Fruit fly (Drosophila melanogaster) whole organism, embryonic: ENCODE data around the gene Zpr1.

Experiments used
- Abd-B ChIP-seq: fragments of 200-800 bp; sonication (Bioruptor generic); optimal IDR thresholded peaks from 2 replicates; lab custom pipeline; 2018; ENCODE audit warnings: missing biosample characterization, mild to moderate bottlenecking, missing genetic modification characterization, moderate library complexity
- Ada2b ChIP-seq: fragments of 200-800 bp; sonication (Bioruptor generic); IDR thresholded peaks from 2 replicates; pipeline ENCODE4 v1.3.6; 2022; ENCODE audit warnings: missing biosample characterization, missing genetic modification characterization
- Asciz ChIP-seq: fragments of 200-800 bp; sonication (Bioruptor generic); optimal IDR thresholded peaks from 2 replicates; lab custom pipeline; 2017; ENCODE audit warnings: missing biosample characterization, mild to moderate bottlenecking, missing genetic modification characterization, missing genetic modification reagents
- CG10274 ChIP-seq: fragments of 200-800 bp; sonication (Bioruptor generic); optimal IDR thresholded peaks from 3 replicates; lab custom pipeline; 2017; ENCODE audit warnings: missing biosample characterization, mild to moderate bottlenecking, missing genetic modification characterization
- CG11504 ChIP-seq: fragments of 200-800 bp; sonication (Bioruptor generic); optimal IDR thresholded peaks from 3 replicates; lab custom pipeline; 2019; ENCODE audit warnings: missing biosample characterization, mild to moderate bottlenecking, missing genetic modification characterization, moderate library complexity
- CG12942 ChIP-seq: fragments of 200-800 bp; sonication (Bioruptor generic); optimal IDR thresholded peaks from 3 replicates; lab custom pipeline; 2016; ENCODE audit warnings: missing biosample characterization, missing genetic modification characterization
- CG13424 ChIP-seq: fragments of 200-800 bp; sonication (Bioruptor generic); optimal IDR thresholded peaks from 2 replicates; lab custom pipeline; 2019; ENCODE audit warnings: missing biosample characterization, mild to moderate bottlenecking, missing genetic modification characterization, moderate library complexity
- CG14710 ChIP-seq: fragments of 200-800 bp; sonication (Bioruptor generic); optimal IDR thresholded peaks from 3 replicates; lab custom pipeline; 2019; ENCODE audit warnings: missing biosample characterization, mild to moderate bottlenecking, missing genetic modification characterization, moderate library complexity
- CG15696 ChIP-seq: fragments of 200-800 bp; sonication (Bioruptor generic); optimal IDR thresholded peaks from 2 replicates; lab custom pipeline; 2019; ENCODE audit warnings: missing biosample characterization, mild to moderate bottlenecking, missing genetic modification characterization, moderate library complexity
- CG1603 ChIP-seq: fragments of 200-800 bp; sonication (Bioruptor generic); optimal IDR thresholded peaks from 2 replicates; lab custom pipeline; 2019; ENCODE audit warnings: missing biosample characterization, mild to moderate bottlenecking, missing genetic modification characterization, moderate library complexity
- CG16815 ChIP-seq: fragments of 200-800 bp; sonication (Bioruptor generic); optimal IDR thresholded peaks from 3 replicates; lab custom pipeline; 2017; ENCODE audit warnings: missing biosample characterization, mild to moderate bottlenecking, missing genetic modification characterization
- CG17612 ChIP-seq: fragments of 200-800 bp; sonication (Bioruptor generic); IDR thresholded peaks from 2 replicates; pipeline ENCODE4 v1.3.6; 2022; ENCODE audit warnings: missing biosample characterization, missing genetic modification characterization
- CG18764 ChIP-seq: fragments of 200-800 bp; sonication (Bioruptor generic); optimal IDR thresholded peaks from 3 replicates; lab custom pipeline; 2016; ENCODE audit warnings: missing biosample characterization, missing genetic modification characterization
- CG2712 ChIP-seq: fragments of 200-800 bp; optimal IDR thresholded peaks from 3 replicates; lab custom pipeline; 2019; ENCODE audit warnings: missing biosample characterization, mild to moderate bottlenecking, missing genetic modification characterization, moderate library complexity
- CG31388 ChIP-seq: fragments of 200-800 bp; sonication (Bioruptor generic); optimal IDR thresholded peaks from 2 replicates; lab custom pipeline; 2016; ENCODE audit warnings: missing biosample characterization, missing genetic modification characterization
- CG32772 ChIP-seq: fragments of 200-800 bp; sonication (Bioruptor generic); IDR thresholded peaks from 2 replicates; pipeline ENCODE4 v1.3.6; 2022; ENCODE audit warnings: missing biosample characterization, missing genetic modification characterization
- CG33213 ChIP-seq: fragments of 200-800 bp; sonication (Bioruptor generic); optimal IDR thresholded peaks from 3 replicates; lab custom pipeline; 2016; ENCODE audit warnings: missing biosample characterization, missing genetic modification characterization
- CG34422 ChIP-seq: fragments of 200-800 bp; sonication (Bioruptor generic); IDR thresholded peaks from 3 replicates; pipeline ENCODE4 v1.3.6; 2022; ENCODE audit warnings: missing biosample characterization, missing genetic modification characterization
- CG4328 ChIP-seq: fragments of 200-800 bp; sonication (Bioruptor generic); optimal IDR thresholded peaks from 3 replicates; lab custom pipeline; 2017; ENCODE audit warnings: missing biosample characterization, missing genetic modification reagents, missing genetic modification characterization
- CG4707 ChIP-seq: fragments of 200-800 bp; sonication (Bioruptor generic); optimal IDR thresholded peaks from 2 replicates; lab custom pipeline; 2018; ENCODE audit warnings: missing biosample characterization, mild to moderate bottlenecking, missing genetic modification characterization, moderate library complexity
- CG7372 ChIP-seq: fragments of 200-800 bp; sonication (Bioruptor generic); IDR thresholded peaks from 2 replicates; pipeline ENCODE4 v1.3.6; 2022; ENCODE audit warnings: missing biosample characterization, missing genetic modification characterization
- CG7839 ChIP-seq: fragments of 200-800 bp; sonication (Bioruptor generic); optimal IDR thresholded peaks from 3 replicates; lab custom pipeline; 2018; ENCODE audit warnings: missing biosample characterization, mild to moderate bottlenecking, missing genetic modification characterization, moderate library complexity
- CG7987 ChIP-seq: fragments of 200-800 bp; sonication (Bioruptor generic); optimal IDR thresholded peaks from 2 replicates; lab custom pipeline; 2018; ENCODE audit warnings: missing biosample characterization, mild to moderate bottlenecking, missing genetic modification characterization, moderate library complexity
- CG9609 ChIP-seq: fragments of 200-800 bp; sonication (Bioruptor generic); optimal IDR thresholded peaks from 3 replicates; lab custom pipeline; 2016; ENCODE audit warnings: missing biosample characterization, missing genetic modification characterization
- ERR ChIP-seq: fragments of 200-800 bp; sonication (Bioruptor generic); optimal IDR thresholded peaks from 2 replicates; lab custom pipeline; 2016; ENCODE audit warnings: missing biosample characterization, missing genetic modification characterization
- HLH54F ChIP-seq: fragments of 200-800 bp; sonication (Bioruptor generic); optimal IDR thresholded peaks from 3 replicates; lab custom pipeline; 2016; ENCODE audit warnings: missing biosample characterization, missing genetic modification characterization
- Kr ChIP-seq: fragments of 200-800 bp; sonication (Bioruptor generic); optimal IDR thresholded peaks from 2 replicates; lab custom pipeline; 2017; ENCODE audit warnings: missing biosample characterization, mild to moderate bottlenecking, missing genetic modification characterization
- MBD-R2 ChIP-seq: fragments of 200-800 bp; sonication (Bioruptor generic); IDR thresholded peaks from 2 replicates; pipeline ENCODE4 v1.3.6; 2022; ENCODE audit warnings: missing biosample characterization, missing genetic modification characterization
- Mad ChIP-seq: fragments of 200-800 bp; sonication (Bioruptor generic); optimal IDR thresholded peaks from 2 replicates; lab custom pipeline; 2016; ENCODE audit warnings: missing biosample characterization, missing genetic modification characterization
- Scr ChIP-seq: fragments of 200-800 bp; sonication (Bioruptor generic); IDR thresholded peaks from 2 replicates; pipeline ENCODE4 v1.3.6; 2022; ENCODE audit warnings: missing biosample characterization, missing genetic modification characterization; ENCODE audit not compliant: partially characterized antibody
- Sox100B ChIP-seq: fragments of 200-800 bp; sonication (Bioruptor generic); optimal IDR thresholded peaks from 3 replicates; lab custom pipeline; 2018; ENCODE audit warnings: missing biosample characterization, mild to moderate bottlenecking, missing genetic modification characterization
- Spps ChIP-seq: fragments of 200-800 bp; sonication (Bioruptor generic); optimal IDR thresholded peaks from 2 replicates; lab custom pipeline; 2018; ENCODE audit warnings: missing biosample characterization, mild to moderate bottlenecking, missing genetic modification characterization
- Xbp1 ChIP-seq: fragments of 200-800 bp; sonication (Bioruptor generic); optimal IDR thresholded peaks from 3 replicates; lab custom pipeline; 2016; ENCODE audit warnings: missing biosample characterization, mild to moderate bottlenecking, missing genetic modification characterization
- bcd ChIP-seq: fragments of 200-800 bp; sonication (Bioruptor generic); optimal IDR thresholded peaks from 2 replicates; lab custom pipeline; 2017; ENCODE audit warnings: missing biosample characterization, mild to moderate bottlenecking, missing genetic modification characterization
- cad ChIP-seq: fragments of >200 bp; optimal IDR thresholded peaks from 2 replicates; lab custom pipeline; 2017; ENCODE audit warnings: missing biosample characterization, missing genetic modification characterization
- cas ChIP-seq: fragments of 200-800 bp; sonication (Bioruptor generic); IDR thresholded peaks from 2 replicates; pipeline ENCODE4 v1.3.6; 2022; ENCODE audit warnings: missing biosample characterization, missing genetic modification characterization
- caup ChIP-seq: fragments of 200-800 bp; sonication (Bioruptor generic); optimal IDR thresholded peaks from 3 replicates; lab custom pipeline; 2017; ENCODE audit warnings: missing biosample characterization, mild to moderate bottlenecking, missing genetic modification characterization, moderate library complexity; ENCODE audit not compliant: severe bottlenecking
- chm ChIP-seq: fragments of 200-800 bp; sonication (Bioruptor generic); IDR thresholded peaks from 2 replicates; pipeline ENCODE4 v1.3.6; 2022; ENCODE audit warnings: missing biosample characterization, missing genetic modification characterization
- crc ChIP-seq: fragments of 200-800 bp; sonication (Bioruptor generic); optimal IDR thresholded peaks from 2 replicates; lab custom pipeline; 2016; ENCODE audit warnings: missing biosample characterization, missing genetic modification characterization
- crp ChIP-seq, 2 experiments: fragments of 200-800 bp; sonication (Bioruptor generic); optimal IDR thresholded peaks; 2 replicates in 1 of 2; 3 replicates in 1 of 2; lab custom pipeline; 2017; ENCODE audit warnings: missing biosample characterization in 2 of 2, missing genetic modification characterization in 2 of 2, mild to moderate bottlenecking in 1 of 2, moderate library complexity in 1 of 2
- emc ChIP-seq: fragments of 200-800 bp; sonication (Bioruptor generic); optimal IDR thresholded peaks from 2 replicates; lab custom pipeline; 2016; ENCODE audit warnings: missing biosample characterization, missing genetic modification characterization
- ems ChIP-seq: fragments of 200-800 bp; sonication (Bioruptor generic); optimal IDR thresholded peaks from 3 replicates; lab custom pipeline; 2016; ENCODE audit warnings: missing biosample characterization, missing genetic modification characterization
- en ChIP-seq: fragments of 200-800 bp; sonication (Bioruptor generic); optimal IDR thresholded peaks from 2 replicates; lab custom pipeline; 2016; ENCODE audit warnings: missing biosample characterization, missing genetic modification characterization
- gcm ChIP-seq: fragments of 200-800 bp; sonication (Bioruptor generic); optimal IDR thresholded peaks from 2 replicates; lab custom pipeline; 2019; ENCODE audit warnings: missing biosample characterization, mild to moderate bottlenecking, missing genetic modification characterization, moderate library complexity
- gsb ChIP-seq: fragments of 200-800 bp; sonication (Bioruptor generic); IDR thresholded peaks from 2 replicates; pipeline ENCODE4 v1.3.6; 2022; ENCODE audit warnings: missing biosample characterization, missing genetic modification characterization
- gsb-n ChIP-seq: fragments of 200-800 bp; sonication (Bioruptor generic); optimal IDR thresholded peaks from 3 replicates; lab custom pipeline; 2018; ENCODE audit warnings: missing biosample characterization, mild to moderate bottlenecking, missing genetic modification characterization
- kni ChIP-seq: fragments of 200-800 bp; sonication (Bioruptor generic); optimal IDR thresholded peaks from 3 replicates; lab custom pipeline; 2017; ENCODE audit warnings: mild to moderate bottlenecking, missing biosample characterization, missing genetic modification reagents, missing genetic modification characterization
- maf-S ChIP-seq: fragments of 200-800 bp; sonication (Bioruptor generic); optimal IDR thresholded peaks from 2 replicates; lab custom pipeline; 2016; ENCODE audit warnings: missing biosample characterization, missing genetic modification characterization
- sens-2 ChIP-seq: fragments of 200-800 bp; sonication (Bioruptor generic); IDR thresholded peaks from 2 replicates; pipeline ENCODE4 v1.3.6; 2022; ENCODE audit warnings: missing biosample characterization, missing genetic modification characterization
- stc ChIP-seq: fragments of 200-800 bp; sonication (Bioruptor generic); IDR thresholded peaks from 2 replicates; pipeline ENCODE4 v1.3.6; 2022; ENCODE audit warnings: missing biosample characterization, missing genetic modification characterization
- tup ChIP-seq: fragments of 200-800 bp; sonication (Bioruptor generic); optimal IDR thresholded peaks from 2 replicates; lab custom pipeline; 2016; ENCODE audit warnings: missing biosample characterization, mild to moderate bottlenecking, missing genetic modification characterization, moderate library complexity

Zpr1 gene

DNA sequence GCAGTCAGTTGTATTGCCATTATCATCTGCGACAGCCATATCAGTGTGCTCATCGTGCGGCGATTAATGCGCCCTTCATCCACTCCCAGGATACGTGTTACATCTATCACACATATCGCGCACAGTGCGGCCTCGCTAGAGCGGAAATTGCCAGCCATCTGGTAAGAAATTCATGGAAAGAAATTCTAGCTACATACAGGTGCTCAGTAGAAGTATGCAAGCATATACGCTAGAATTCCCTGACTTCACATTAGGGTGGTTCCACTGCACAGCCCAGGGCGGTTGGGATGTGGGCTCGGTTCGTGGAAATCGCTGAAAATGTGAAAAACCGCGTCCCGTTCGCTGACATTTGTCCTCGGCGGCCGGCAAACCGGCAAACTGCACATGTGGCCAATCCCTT is 20.7 kb downstream of the Zpr1 start (continued):
- TF ChIP-seq gsb (peak; percentile 60), CG7372 (GFP tag; lab: Robert Waterston, UW) (peak; percentile 72), Spps (tag; lab: Kevin White, UChicago) (peak; percentile 31), Scr (GFP tag; lab: Robert Waterston, UW) (no peak), CG33213 (GFP tag; lab: Kevin White, UChicago) (peak; percentile 45), Kr (no peak), sens-2 (GFP tag; lab: Robert Waterston, UW) (peak; percentile 61; the same call in 1 of the 2 replicates), CG15696 (tag; lab: Kevin White, UChicago) (peak; percentile 82), crp (GFP tag; optimal IDR thresholded peaks at IDR 0.05; lab: Kevin White, UChicago) (peak in 1 of 2 experiments; percentile 22), CG7839 (tag; lab: Kevin White, UChicago) (peak; percentile 51), bcd (GFP tag; lab: Kevin White, UChicago) (peak; percentile 53), CG10274 (no peak), stc (GFP tag; lab: Robert Waterston, UW) (peak; percentile 77), CG2712 (peak; percentile 82), cad (GFP tag; lab: Kevin White, UChicago) (no peak), Mad (GFP tag; lab: Kevin White, UChicago) (peak; percentile 67), maf-S (GFP tag; lab: Kevin White, UChicago) (peak; percentile 37), CG12942 (peak; percentile 49), CG31388 (GFP tag; lab: Kevin White, UChicago) (no peak), crc (GFP tag; lab: Kevin White, UChicago) (peak; percentile 10), Ada2b (GFP tag; lab: Robert Waterston, UW) (peak; percentile 86), CG7987 (GFP tag; lab: Kevin White, UChicago) (no peak), CG1603 (tag; lab: Kevin White, UChicago) (peak; percentile 86), gcm (GFP tag; lab: Kevin White, UChicago) (peak; percentile 66), gsb-n (tag; lab: Kevin White, UChicago) (peak; percentile 60), kni (GFP tag; lab: Kevin White, UChicago) (peak; percentile 34), CG9609 (GFP tag; lab: Kevin White, UChicago) (peak; percentile 63), ems (peak; percentile 67), CG17612 (GFP tag; lab: Robert Waterston, UW) (peak; percentile 57; the same call in 1 of the 2 replicates), CG34422 (peak; percentile 88), CG13424 (peak; percentile 74), caup (GFP tag; lab: Kevin White, UChicago) (no peak), Xbp1 (peak; percentile 79), HLH54F (GFP tag; lab: Kevin White, UChicago) (peak; percentile 51), CG18764 (GFP tag; lab: Kevin White, UChicago) (peak; percentile 13), en (no peak), CG4707 (peak; percentile 45), ERR (GFP tag; lab: Kevin White, UChicago) (peak; percentile 17), Abd-B (GFP tag; lab: Kevin White, UChicago) (peak; percentile 70), MBD-R2 (GFP tag; lab: Robert Waterston, UW) (peak; percentile 62), chm (peak; percentile 86), emc (GFP tag; lab: Kevin White, UChicago) (no peak), CG11504 (tag; lab: Kevin White, UChicago) (no peak), Asciz (GFP tag; lab: Kevin White, UChicago) (no peak), CG14710 (tag; lab: Kevin White, UChicago) (peak; percentile 68), CG16815 (GFP tag; lab: Kevin White, UChicago) (peak; percentile 75), cas (no peak), tup (GFP tag; lab: Kevin White, UChicago) (no peak), Sox100B (GFP tag; lab: Kevin White, UChicago) (no peak), CG32772 (GFP tag; lab: Robert Waterston, UW) (peak; percentile 78), CG4328 (GFP tag; lab: Kevin White, UChicago) (peak; percentile 2)
